Worm (Caenorhabditis elegans) whole organism, L4/young adult: ENCODE measurements around the gene srx-43.

Experiments used
- W03F9.2 ChIP-seq: fragments of 150-350 bp; optimal IDR thresholded peaks from 2 replicates; lab custom pipeline; 2014; ENCODE audit warnings: missing biosample characterization, missing genetic modification characterization
- dao-5 ChIP-seq: sonication (generic microtip); optimal IDR thresholded peaks from 2 replicates; lab custom pipeline; 2016; ENCODE audit warnings: missing genotype, missing genetic modification characterization, moderate library complexity, missing compliant biosample characterization

- TF ChIP-seq dao-5 (tag; lab: Kevin White, UChicago), result no peak
- TF ChIP-seq W03F9.2 (tag; lab: Kevin White, UChicago), result no peak
Observed at ce11 chrV:16032761-16033160, 15.0 kb downstream of the srx-43 start, which contains the start of gene T10C6.16.
